Worm (Caenorhabditis elegans): ENCODE results near the gene F46B6.4.

The F46B6.4 gene

DNA sequence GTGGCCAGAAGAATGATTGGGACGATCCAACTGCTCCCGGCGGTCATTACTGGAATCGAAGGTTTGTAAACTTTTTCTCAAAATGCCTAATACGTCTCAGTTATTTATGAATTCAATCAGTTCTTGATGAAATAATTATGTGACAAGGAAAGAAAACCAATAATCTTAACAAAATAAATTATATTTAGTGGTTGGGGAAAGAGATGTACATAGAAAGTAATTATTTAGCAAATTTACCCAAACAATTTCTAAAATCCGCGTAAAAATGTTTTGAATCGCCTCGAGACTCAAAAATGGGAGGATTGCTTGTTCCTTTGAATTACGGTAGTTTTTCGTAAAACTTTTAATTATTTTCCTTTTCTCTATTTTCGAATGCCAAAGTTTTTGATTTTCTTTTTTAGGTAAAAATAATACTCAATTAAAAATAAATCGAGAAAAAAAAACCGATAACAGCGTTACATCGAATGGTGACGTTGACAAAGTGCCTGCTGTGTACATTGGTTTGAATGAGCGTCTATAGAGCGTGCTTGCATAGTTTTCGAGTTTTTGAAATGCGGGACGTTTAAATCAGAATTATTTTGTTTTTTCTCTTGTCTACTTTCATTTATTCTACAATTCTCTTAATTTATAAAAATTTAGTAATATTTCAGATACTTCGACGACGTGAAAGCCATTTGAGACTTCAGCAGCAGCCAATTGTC is 49.7 kb downstream of the F46B6.4 start, which contains the start of the genes aagr-3 and drap-1 (continued):
- TF ChIP-seq gei-8 (GFP tag; optimal IDR thresholded peaks at IDR 0.05) (no peak), lin-13 (GFP tag; optimal IDR thresholded peaks at IDR 0.05) (peak; percentile 43), ama-1 (optimal IDR thresholded peaks at IDR 0.05) (no peak), fos-1 (tag; optimal IDR thresholded peaks at IDR 0.05) (no peak), aha-1 (tag) (peak; percentile 78), F49E8.2 (tag; optimal IDR thresholded peaks at IDR 0.05; ENCODE audit: borderline replicate concordance) (no peak), arid-1 (GFP tag; conservative IDR thresholded peaks at IDR 0.05) (no peak), ceh-28 (tag; optimal IDR thresholded peaks at IDR 0.05) (no peak), snpc-1.2 (GFP tag; IDR thresholded peaks at IDR 0.05) (no peak), egl-27 (tag; optimal IDR thresholded peaks at IDR 0.05) (no peak), hlh-11 (tag; optimal IDR thresholded peaks at IDR 0.05) (peak; percentile 62), F10B5.3 (tag; optimal IDR thresholded peaks at IDR 0.05) (no peak)
